Fruit fly (Drosophila melanogaster): Measurements from ENCODE around the gene Tollo.

dm6 chr3L:15224631-15225030 lies 10.8 kb upstream of the Tollo start:
- no peak for TF ChIP-seq woc (GFP tag; optimal IDR thresholded peaks at IDR 0.05)
- no peak for TF ChIP-seq Dif (GFP tag; optimal IDR thresholded peaks at IDR 0.05; ENCODE audit: partially characterized antibody)

Measured in whole organism, wandering third instar larva.